Fruit fly (Drosophila melanogaster): ENCODE measurements around the gene CG46339.

DNA sequence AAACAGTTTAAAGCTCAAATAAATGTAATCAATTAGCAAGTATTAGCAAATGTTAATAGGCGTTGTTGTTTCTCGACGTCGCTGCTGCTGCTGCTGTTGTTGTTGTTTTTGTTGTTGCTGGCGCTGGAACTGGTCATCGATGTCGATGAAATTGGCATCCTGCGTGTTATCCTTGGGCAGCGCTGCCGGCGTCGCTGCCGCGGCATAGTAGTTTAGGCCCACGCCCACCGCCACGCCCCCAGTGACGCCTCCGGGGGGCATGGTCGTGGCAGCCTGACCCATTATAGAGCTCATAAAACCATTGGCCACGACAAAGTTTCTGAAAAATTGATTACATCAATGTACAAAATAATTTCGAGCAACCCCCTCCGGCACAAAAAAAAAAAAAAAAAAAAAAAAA is 38.7 kb upstream of the CG46339 start:
- no peak for TF ChIP-seq Hnf4 (GFP tag; optimal IDR thresholded peaks at IDR 0.05)
- TF ChIP-seq jim (GFP tag; optimal IDR thresholded peaks at IDR 0.05), result no peak
- no peak for TF ChIP-seq Abd-B (GFP tag; optimal IDR thresholded peaks at IDR 0.05)
- TF ChIP-seq psq (GFP tag; optimal IDR thresholded peaks at IDR 0.05), result no peak
- no peak for TF ChIP-seq lola (GFP tag; optimal IDR thresholded peaks at IDR 0.05)
- no peak for TF ChIP-seq pan (optimal IDR thresholded peaks at IDR 0.05)
- TF ChIP-seq br (GFP tag; optimal IDR thresholded peaks at IDR 0.05), result no peak
- TF ChIP-seq h (GFP tag; optimal IDR thresholded peaks at IDR 0.05), result no peak
- no peak for TF ChIP-seq Sp1 (GFP tag; optimal IDR thresholded peaks at IDR 0.05)
- TF ChIP-seq CG32264 (GFP tag; optimal IDR thresholded peaks at IDR 0.05), result no peak
- no peak for TF ChIP-seq usp (GFP tag; optimal IDR thresholded peaks at IDR 0.05)
- TF ChIP-seq Hr78 (GFP tag; optimal IDR thresholded peaks at IDR 0.05), result no peak
